Fruit fly (Drosophila melanogaster) Kc167 (cell line): ENCODE data around the gene CG13314.

Experiments
- h ChIP-seq: fragments of >200 bp; optimal IDR thresholded peaks from 3 replicates; lab custom pipeline; 2018; ENCODE audit warnings: missing external identifiers
- insv ChIP-seq: fragments of >200 bp; optimal IDR thresholded peaks from 3 replicates; lab custom pipeline; 2018; ENCODE audit warnings: missing external identifiers
- psq ChIP-seq: fragments of >200 bp; optimal IDR thresholded peaks from 2 replicates; lab custom pipeline; 2017; ENCODE audit warnings: missing external identifiers

- no peak for TF ChIP-seq h (lab: Kevin White, UChicago)
- TF ChIP-seq psq: no peak
- no peak for TF ChIP-seq insv (lab: Kevin White, UChicago)
Measured at dm6 chr3L:9024741-9025140, 43.1 kb downstream of the CG13314 start.
